Worm (Caenorhabditis elegans) whole organism, dauer: ENCODE results near the gene clec-174.
"Not testable (repeated sequence)": the region's sequence is repeated elsewhere in the genome, so short reads cannot be mapped to it uniquely, and the experiment has no call there.

ENCODE experiments used
- unc-62 ChIP-seq: sonication (generic microtip); optimal IDR thresholded peaks from 2 replicates; lab custom pipeline; 2017; ENCODE audit warnings: missing biosample characterization, missing genetic modification reagents, missing genetic modification characterization

Gene clec-174

DNA sequence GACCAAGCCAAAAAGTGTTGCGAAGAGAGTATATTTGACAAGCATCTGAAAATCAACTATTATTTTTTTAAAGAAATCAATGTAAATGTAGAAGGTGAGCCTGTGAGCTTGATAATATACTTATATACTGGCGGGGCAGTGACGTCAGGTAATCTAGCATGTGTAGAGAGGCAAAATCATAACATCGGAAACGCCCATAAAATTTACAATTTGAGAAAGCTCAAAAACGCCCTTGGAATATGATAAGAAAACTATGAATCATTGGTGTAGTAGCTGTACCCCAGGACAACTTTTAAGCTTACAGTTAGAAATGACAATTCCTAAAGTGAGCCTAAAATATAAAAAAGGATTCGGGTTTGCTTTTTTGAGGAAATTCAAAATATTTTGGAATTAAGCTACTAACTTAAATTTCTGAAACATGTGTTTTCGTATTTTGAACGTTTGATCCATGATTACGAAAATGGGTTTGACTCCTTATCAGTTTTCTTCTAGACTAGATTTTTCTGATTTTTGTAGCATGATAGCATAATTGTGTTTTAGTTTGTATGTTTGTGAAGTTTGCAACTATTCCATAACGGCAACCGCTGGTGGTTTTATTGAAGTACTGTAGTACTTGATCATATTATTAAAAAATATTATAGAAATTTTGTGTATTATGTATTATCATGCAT is at the start of gene clec-174:
Gene clec-174, minus strand, starts transcription at position 51 of the 671 bp plus-strand sequence.
- no peak for TF ChIP-seq unc-62

DNA sequence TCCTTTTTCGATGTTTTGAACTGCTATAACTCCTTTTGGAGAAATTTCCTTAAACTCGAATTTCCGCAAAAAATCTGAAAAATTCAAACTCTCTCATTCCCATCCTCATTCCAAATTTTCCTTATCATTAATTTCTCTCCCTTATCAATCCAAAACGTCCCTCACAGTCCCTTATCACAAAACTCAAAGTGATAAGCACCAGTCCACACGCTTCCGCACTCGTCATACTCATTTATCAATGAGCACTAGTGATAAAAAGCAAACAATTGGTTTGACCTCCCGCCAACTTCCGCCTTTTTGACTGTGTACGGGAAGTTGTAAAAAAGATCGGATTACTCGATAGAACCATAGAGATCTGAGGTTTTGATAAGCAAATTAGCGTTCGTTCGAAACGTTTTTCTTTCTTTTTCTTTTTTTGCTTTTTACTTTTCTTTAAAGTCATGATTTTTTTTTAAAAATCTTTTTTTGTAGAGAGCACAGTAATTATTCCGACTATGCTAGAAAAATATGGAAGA is 47.2 kb upstream of the clec-174 start, which contains the start of gene clec-78:
Gene clec-78, plus strand, starts transcription at position 465 of the 515 bp plus-strand sequence.
- TF ChIP-seq unc-62 = no peak

ce11 chrIV:3988132-3988531 is 46.6 kb upstream of the clec-174 start:
- TF ChIP-seq unc-62 = no peak

DNA sequence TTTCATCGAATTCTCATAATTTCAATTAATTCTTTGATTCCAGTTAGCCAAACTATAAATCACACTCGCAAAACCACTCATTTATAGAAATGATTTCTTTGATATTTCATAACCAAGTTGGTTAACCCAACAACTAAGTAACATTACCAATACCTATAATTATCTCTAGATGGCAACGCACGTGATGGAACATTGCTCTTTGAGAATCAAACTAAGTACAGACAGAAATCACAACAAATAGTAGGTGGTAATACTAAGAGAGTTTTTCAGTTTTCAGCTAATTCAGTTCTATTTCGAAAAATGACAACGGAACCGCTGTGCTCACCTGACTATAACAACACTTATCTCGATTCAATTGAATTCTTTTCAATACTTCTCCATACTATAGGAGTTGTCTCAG is 40.1 kb upstream of the clec-174 start, which contains the start of gene srh-223:
Gene srh-223, plus strand, starts transcription at position 301 of the 400 bp plus-strand sequence.
- TF ChIP-seq unc-62 = no peak

- TF ChIP-seq unc-62 = no peak
Observed at ce11 chrIV:3979525-3979924, 38.0 kb upstream of the clec-174 start, which contains the start of gene srh-222. Gene srh-222, plus strand, starts transcription at chrIV:3979825.

DNA sequence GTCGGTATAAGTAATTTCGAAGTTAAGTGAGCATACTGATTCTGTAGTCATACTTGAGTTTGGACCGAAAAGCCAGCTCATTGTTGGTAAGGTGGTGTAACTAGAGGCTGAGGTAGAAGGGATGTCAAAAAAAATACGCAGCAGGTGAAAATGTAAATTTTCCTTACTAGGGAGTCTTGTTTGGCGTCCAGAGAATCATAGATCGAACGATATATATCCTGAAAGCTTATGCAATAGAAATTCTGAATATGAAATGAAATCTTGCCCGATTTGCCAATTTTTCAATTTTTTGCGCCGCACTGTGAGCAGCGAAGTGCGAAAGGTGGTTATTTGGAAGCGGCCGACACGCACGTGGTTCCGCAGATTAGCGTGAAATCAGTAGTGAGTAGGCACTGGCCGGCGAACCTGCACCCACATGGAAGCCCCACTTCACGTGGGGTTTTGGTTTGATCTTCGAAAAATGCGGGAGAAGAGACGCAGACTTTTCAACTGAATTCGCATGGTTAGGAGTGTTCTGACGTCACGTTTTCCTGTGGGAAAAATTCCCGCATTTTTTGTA is 36.5 kb upstream of the clec-174 start, which contains the start of gene srh-220:
Gene srh-220, minus strand, starts transcription at position 51 of the 559 bp plus-strand sequence.
- TF ChIP-seq unc-62 = no peak

DNA sequence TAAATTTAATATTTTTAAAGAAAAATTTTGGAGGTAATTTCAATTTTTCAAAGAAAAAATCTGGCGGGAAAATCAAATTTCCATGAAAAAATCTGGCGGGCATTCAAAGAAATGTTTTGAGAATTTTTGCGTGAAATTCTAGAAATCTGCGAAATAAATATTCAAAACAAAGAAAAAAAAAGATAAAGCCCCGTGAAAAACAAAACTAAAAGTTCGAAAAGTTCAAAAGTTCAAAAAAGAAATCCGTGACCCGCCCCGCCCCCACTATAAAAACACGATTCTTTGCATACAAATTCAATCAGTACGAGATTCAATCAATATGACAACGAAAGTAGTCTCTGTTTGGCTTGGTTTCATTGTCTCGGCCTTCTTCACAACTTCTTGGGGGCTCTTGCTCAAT is 31.5 kb upstream of the clec-174 start, which contains the start of gene clec-79:
Gene clec-79, plus strand, starts transcription at position 301 of the 400 bp plus-strand sequence.
- TF ChIP-seq unc-62 = no peak

- no peak for TF ChIP-seq unc-62
Observed at ce11 chrIV:3965013-3965412, 23.5 kb upstream of the clec-174 start, which contains the start of gene clec-76. Gene clec-76, plus strand, starts transcription at chrIV:3965246.

ce11 chrIV:3963498-3963897 is 22.0 kb upstream of the clec-174 start:
- TF ChIP-seq unc-62 = no peak

- no peak for TF ChIP-seq unc-62
Observed at ce11 chrIV:3962584-3962983, 21.1 kb upstream of the clec-174 start, which contains the start of gene Y46C8AM.1. Gene Y46C8AM.1, plus strand, starts transcription at chrIV:3962884.

ce11 chrIV:3960396-3960795 is 18.9 kb upstream of the clec-174 start, which contains the start of gene clec-75:
Gene clec-75, plus strand, starts transcription at chrIV:3960734.
- TF ChIP-seq unc-62 = no peak

DNA sequence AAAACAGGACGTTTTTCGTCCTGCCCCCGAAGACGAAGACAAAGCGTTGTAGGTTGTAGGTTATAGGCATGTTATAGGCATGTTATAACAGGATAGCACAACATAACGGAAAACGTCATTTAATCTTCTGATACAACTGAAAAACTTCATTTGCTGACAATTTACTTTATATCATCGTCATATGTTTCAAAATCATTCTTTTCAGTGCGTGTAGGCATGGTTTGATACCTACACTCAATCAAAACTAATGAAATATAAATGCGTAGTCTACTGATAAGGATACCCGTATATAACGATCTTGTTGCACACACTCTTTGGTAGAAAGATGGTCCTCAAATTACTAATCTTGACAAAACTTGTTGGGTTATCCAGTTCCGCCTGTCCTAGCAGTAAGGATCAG is 15.2 kb upstream of the clec-174 start, which contains the start of gene clec-74:
Gene clec-74, plus strand, starts transcription at position 301 of the 400 bp plus-strand sequence.
- TF ChIP-seq unc-62 = no peak

- no peak for TF ChIP-seq unc-62
Observed at ce11 chrIV:3956095-3956494, 14.6 kb upstream of the clec-174 start, which contains the start of gene clec-73. Gene clec-73, minus strand, starts transcription at chrIV:3956195.

- no peak for TF ChIP-seq unc-62
Observed at ce11 chrIV:3944459-3944858, 3.0 kb upstream of the clec-174 start, which contains the start of gene clec-72. Gene clec-72, plus strand, starts transcription at chrIV:3944816.

- no peak for TF ChIP-seq unc-62
Observed at ce11 chrIV:3943003-3943402, 1.5 kb upstream of the clec-174 start, which contains the start of gene Y46C8AL.11. Gene Y46C8AL.11, plus strand, starts transcription at chrIV:3943303.

- no peak for TF ChIP-seq unc-62
Observed at ce11 chrIV:3937097-3937496, 4.4 kb downstream of the clec-174 start, which contains the start of gene clec-71. Gene clec-71, plus strand, starts transcription at chrIV:3937458.

ce11 chrIV:3932408-3932807 is 9.1 kb downstream of the clec-174 start, which contains the start of gene clec-70:
Gene clec-70, plus strand, starts transcription at chrIV:3932708.
- TF ChIP-seq unc-62 = not testable (repeated sequence)
